Worm (Caenorhabditis elegans) whole organism, early embryonic: ENCODE results near the gene F14D7.1.

Experiments used
- B0310.2 ChIP-seq: sonication (generic microtip); optimal IDR thresholded peaks from 2 replicates; lab custom pipeline; 2016; ENCODE audit warnings: mild to moderate bottlenecking, missing genetic modification characterization, missing compliant biosample characterization
- F13C5.2 ChIP-seq: sonication (generic microtip); optimal IDR thresholded peaks from 2 replicates; lab custom pipeline; 2017; ENCODE audit warnings: mild to moderate bottlenecking, missing genetic modification characterization, inconsistent platforms, missing compliant biosample characterization
- aly-1 ChIP-seq: sonication (generic microtip); optimal IDR thresholded peaks from 2 replicates; lab custom pipeline; 2016; ENCODE audit warnings: missing genetic modification characterization, missing compliant biosample characterization
- ama-1 ChIP-seq: fragments of 150-350 bp; optimal IDR thresholded peaks from 2 replicates; lab custom pipeline; 2014
- ceh-13 ChIP-seq: fragments of 200-800 bp; sonication (Bioruptor generic); optimal IDR thresholded peaks from 2 replicates; lab custom pipeline; 2018; ENCODE audit warnings: mild to moderate bottlenecking, missing genetic modification characterization, missing compliant biosample characterization
- ceh-36 ChIP-seq: sonication (generic microtip); optimal IDR thresholded peaks from 2 replicates; lab custom pipeline; 2016; ENCODE audit warnings: missing genetic modification characterization, inconsistent platforms, missing compliant biosample characterization
- ets-7 ChIP-seq: sonication (generic microtip); optimal IDR thresholded peaks from 2 replicates; lab custom pipeline; 2016; ENCODE audit warnings: missing genotype, missing genetic modification characterization, missing compliant biosample characterization
- flt-1 ChIP-seq: fragments of 200-800 bp; sonication (Bioruptor generic); IDR thresholded peaks from 2 replicates; pipeline ENCODE4 v1.3.6; 2022; ENCODE audit warnings: missing genetic modification characterization, missing compliant biosample characterization
- hmbx-1 ChIP-seq: sonication (generic microtip); optimal IDR thresholded peaks from 2 replicates; lab custom pipeline; 2016; ENCODE audit warnings: mild to moderate bottlenecking, missing genetic modification characterization, missing compliant biosample characterization
- hmg-4 ChIP-seq: fragments of 200-800 bp; sonication (Bioruptor generic); optimal IDR thresholded peaks from 2 replicates; lab custom pipeline; 2018; ENCODE audit warnings: mild to moderate bottlenecking, missing genetic modification characterization, missing compliant biosample characterization
- hnd-1 ChIP-seq: sonication (generic microtip); optimal IDR thresholded peaks from 2 replicates; lab custom pipeline; 2016; ENCODE audit warnings: missing genetic modification characterization, missing compliant biosample characterization
- pes-1 ChIP-seq: fragments of 200-800 bp; sonication (Bioruptor generic); IDR thresholded peaks from 2 replicates; pipeline ENCODE4 v1.3.6; 2022; ENCODE audit warnings: missing genetic modification reagents, missing genetic modification characterization, missing compliant biosample characterization
- scrt-1 ChIP-seq: fragments of 200-800 bp; sonication (Bioruptor generic); IDR thresholded peaks from 2 replicates; pipeline ENCODE4 v1.3.6; 2022; ENCODE audit warnings: missing genetic modification characterization, missing compliant biosample characterization
- sea-1 ChIP-seq: fragments of 200-800 bp; sonication (Bioruptor generic); conservative IDR thresholded peaks from 2 replicates; pipeline ENCODE4 v1.3.6; 2022; ENCODE audit warnings: missing genetic modification characterization, missing compliant biosample characterization
- tbx-11 ChIP-seq: fragments of 200-800 bp; sonication (Bioruptor generic); IDR thresholded peaks from 2 replicates; pipeline ENCODE4 v1.3.6; 2022; ENCODE audit warnings: missing genetic modification characterization, missing compliant biosample characterization
- tbx-37 ChIP-seq: fragments of 200-800 bp; sonication (Bioruptor generic); conservative IDR thresholded peaks from 2 replicates; pipeline ENCODE4 v1.3.6; 2022; ENCODE audit warnings: missing genetic modification reagents, missing genetic modification characterization, missing compliant biosample characterization
- tra-4 ChIP-seq: sonication (generic microtip); optimal IDR thresholded peaks from 2 replicates; lab custom pipeline; 2017; ENCODE audit warnings: missing genetic modification characterization, missing compliant biosample characterization

F14D7.1 gene

ce11 chrV:14256813-14257212, 32.5 kb downstream of the F14D7.1 start, which contains the start of gene sre-8:
sre-8 (plus strand) TSS chrV:14257113.
- TF ChIP-seq hmbx-1 (tag; lab: Kevin White, UChicago) (no peak), ama-1 (lab: Kevin White, UChicago) (no peak), ceh-13 (GFP tag; lab: Kevin White, UChicago) (no peak), ceh-36 (tag; lab: Kevin White, UChicago) (no peak), hmg-4 (GFP tag; lab: Kevin White, UChicago) (no peak), flt-1 (GFP tag; lab: Robert Waterston, UW) (no peak), tbx-11 (GFP tag; lab: Robert Waterston, UW) (no peak), hnd-1 (tag; lab: Kevin White, UChicago) (no peak), scrt-1 (GFP tag; lab: Robert Waterston, UW) (no peak), sea-1 (GFP tag; lab: Robert Waterston, UW) (no peak), tra-4 (tag; lab: Kevin White, UChicago) (no peak), ets-7 (no peak), F13C5.2 (tag; lab: Kevin White, UChicago) (no peak), B0310.2 (tag; lab: Kevin White, UChicago) (no peak)

DNA sequence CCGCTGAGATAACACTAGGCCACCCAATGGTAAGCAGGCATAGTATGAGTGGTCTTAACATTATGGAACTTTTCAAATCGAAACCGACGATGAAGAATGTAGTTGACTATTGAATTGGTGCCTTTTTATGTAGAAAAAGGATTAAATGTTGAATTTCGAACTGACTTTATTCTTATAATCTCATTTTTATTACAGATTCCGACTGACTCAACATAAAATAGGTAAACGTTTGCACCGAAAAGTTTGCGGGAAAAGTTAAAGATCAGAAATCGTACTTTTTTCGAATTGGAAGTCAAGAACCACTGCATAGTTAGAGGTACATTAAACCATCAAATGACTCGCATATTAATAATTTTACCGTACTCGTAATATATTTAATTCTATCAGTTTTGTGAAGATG, 35.0 kb downstream of the F14D7.1 start, which contains the start of gene K02E11.7:
K02E11.7 (minus strand) TSS at position 101 of the 400 bp plus-strand sequence.
- TF ChIP-seq ama-1 (lab: Kevin White, UChicago): no peak
- no peak for TF ChIP-seq hmbx-1 (tag; lab: Kevin White, UChicago)
- no peak for TF ChIP-seq tbx-37
- TF ChIP-seq aly-1: no peak
- TF ChIP-seq flt-1 (GFP tag; lab: Robert Waterston, UW): no peak
- no peak for TF ChIP-seq tbx-11 (GFP tag; lab: Robert Waterston, UW)
- TF ChIP-seq F13C5.2 (tag; lab: Kevin White, UChicago): no peak
- no peak for TF ChIP-seq pes-1 (GFP tag; lab: Robert Waterston, UW)

DNA sequence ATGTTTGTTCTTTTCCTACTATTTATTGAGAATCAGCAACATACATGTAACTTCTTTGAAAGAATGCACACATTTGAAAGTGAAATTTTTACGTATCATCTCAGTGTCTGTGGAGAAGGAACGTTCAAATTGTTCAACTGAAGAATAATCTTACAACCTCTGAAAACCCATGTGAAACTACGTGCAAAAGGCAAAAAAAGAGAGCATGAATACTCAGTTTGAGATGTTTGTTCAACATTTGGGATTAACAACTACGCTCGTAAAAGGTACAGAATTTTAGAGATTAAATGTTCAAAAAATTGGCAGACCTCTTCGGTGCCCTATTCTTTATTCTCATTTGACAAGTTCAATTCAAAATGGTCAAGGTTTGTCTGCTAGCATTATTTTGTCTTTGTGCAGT, 37.2 kb downstream of the F14D7.1 start, which contains the start of gene K02E11.5:
K02E11.5 (plus strand) TSS at position 301 of the 400 bp plus-strand sequence.
- TF ChIP-seq ama-1 (lab: Kevin White, UChicago) (no peak), hmbx-1 (tag; lab: Kevin White, UChicago) (no peak), tbx-37 (no peak), aly-1 (no peak), B0310.2 (tag; lab: Kevin White, UChicago) (no peak), hnd-1 (tag; lab: Kevin White, UChicago) (no peak), ceh-13 (GFP tag; lab: Kevin White, UChicago) (no peak), F13C5.2 (tag; lab: Kevin White, UChicago) (no peak), ceh-36 (tag; lab: Kevin White, UChicago) (no peak), tra-4 (tag; lab: Kevin White, UChicago) (no peak), hmg-4 (GFP tag; lab: Kevin White, UChicago) (no peak), sea-1 (GFP tag; lab: Robert Waterston, UW) (no peak), scrt-1 (GFP tag; lab: Robert Waterston, UW) (no peak), pes-1 (GFP tag; lab: Robert Waterston, UW) (no peak)

DNA sequence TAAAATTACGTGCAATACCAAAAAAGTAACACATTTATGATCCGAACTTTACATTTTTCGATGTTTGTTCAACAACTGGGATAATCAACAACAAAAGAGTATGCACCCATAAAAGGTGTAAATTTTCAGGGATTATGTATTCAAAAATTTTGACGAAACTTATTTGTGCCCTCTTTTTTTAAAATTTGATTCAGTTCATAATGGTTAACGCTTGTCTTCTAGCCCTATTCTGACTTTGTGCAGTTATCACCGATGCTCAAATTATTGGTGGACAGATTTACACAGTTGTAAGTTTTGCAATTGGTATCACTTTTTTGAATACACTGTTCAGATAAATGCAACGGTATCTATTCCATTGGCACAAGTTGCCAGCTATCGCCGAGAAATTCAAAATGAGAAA, 40.6 kb downstream of the F14D7.1 start, which contains the start of gene K02E11.6:
K02E11.6 (plus strand) TSS at position 149 of the 400 bp plus-strand sequence.
- TF ChIP-seq ets-7: no peak
- TF ChIP-seq tbx-11 (GFP tag; lab: Robert Waterston, UW): no peak
- no peak for TF ChIP-seq ama-1 (lab: Kevin White, UChicago)
- TF ChIP-seq F13C5.2 (tag; lab: Kevin White, UChicago): no peak
- no peak for TF ChIP-seq ceh-36 (tag; lab: Kevin White, UChicago)

- TF ChIP-seq scrt-1 (GFP tag; lab: Robert Waterston, UW) (no peak), tra-4 (tag; lab: Kevin White, UChicago) (no peak), F13C5.2 (tag; lab: Kevin White, UChicago) (no peak), ceh-36 (tag; lab: Kevin White, UChicago) (no peak), sea-1 (GFP tag; lab: Robert Waterston, UW) (no peak), tbx-11 (GFP tag; lab: Robert Waterston, UW) (no peak), tbx-37 (no peak), hmbx-1 (tag; lab: Kevin White, UChicago) (no peak), flt-1 (GFP tag; lab: Robert Waterston, UW) (no peak), hnd-1 (tag; lab: Kevin White, UChicago) (no peak), aly-1 (no peak), ets-7 (no peak), ama-1 (lab: Kevin White, UChicago) (no peak), pes-1 (GFP tag; lab: Robert Waterston, UW) (no peak), B0310.2 (tag; lab: Kevin White, UChicago) (no peak)
These were observed 41.2 kb downstream of the F14D7.1 start, which contains the start of gene K02E11.4 for ce11 chrV:14248025-14248424. K02E11.4 (minus strand) TSS chrV:14248125.

ce11 chrV:14246761-14247160, 42.5 kb downstream of the F14D7.1 start, which contains the start of gene K02E11.3:
K02E11.3 (minus strand) TSS chrV:14246861.
- no peak for TF ChIP-seq tra-4 (tag; lab: Kevin White, UChicago)
- no peak for TF ChIP-seq sea-1 (GFP tag; lab: Robert Waterston, UW)

- no peak for TF ChIP-seq ama-1 (lab: Kevin White, UChicago)
- no peak for TF ChIP-seq ceh-13 (GFP tag; lab: Kevin White, UChicago)
- TF ChIP-seq hmg-4 (GFP tag; lab: Kevin White, UChicago): no peak
- no peak for TF ChIP-seq hmbx-1 (tag; lab: Kevin White, UChicago)
- no peak for TF ChIP-seq ets-7
- no peak for TF ChIP-seq F13C5.2 (tag; lab: Kevin White, UChicago)
- TF ChIP-seq tbx-11 (GFP tag; lab: Robert Waterston, UW): no peak
- no peak for TF ChIP-seq ceh-36 (tag; lab: Kevin White, UChicago)
- no peak for TF ChIP-seq aly-1
- no peak for TF ChIP-seq sea-1 (GFP tag; lab: Robert Waterston, UW)
- TF ChIP-seq flt-1 (GFP tag; lab: Robert Waterston, UW): no peak
- TF ChIP-seq tra-4 (tag; lab: Kevin White, UChicago): no peak
- TF ChIP-seq scrt-1 (GFP tag; lab: Robert Waterston, UW): no peak
- no peak for TF ChIP-seq B0310.2 (tag; lab: Kevin White, UChicago)
- TF ChIP-seq tbx-37: no peak
- no peak for TF ChIP-seq hnd-1 (tag; lab: Kevin White, UChicago)
- no peak for TF ChIP-seq pes-1 (GFP tag; lab: Robert Waterston, UW)
These were observed 45.4 kb downstream of the F14D7.1 start, which contains the start of gene sre-7 for ce11 chrV:14243904-14244303. sre-7 (plus strand) TSS chrV:14244204.
